Worm (Caenorhabditis elegans) whole organism, L2 larva: ENCODE measurements around the gene str-27.

Experiments used
- ztf-1 ChIP-seq: fragments of 200-800 bp; sonication (Bioruptor generic); conservative IDR thresholded peaks from 2 replicates; pipeline ENCODE4 v1.3.6; 2022; ENCODE audit warnings: missing genetic modification characterization, missing compliant biosample characterization
- ztf-11 ChIP-seq: sonication (generic microtip); optimal IDR thresholded peaks from 2 replicates; lab custom pipeline; 2017; ENCODE audit warnings: missing biosample characterization, missing genetic modification characterization

DNA sequence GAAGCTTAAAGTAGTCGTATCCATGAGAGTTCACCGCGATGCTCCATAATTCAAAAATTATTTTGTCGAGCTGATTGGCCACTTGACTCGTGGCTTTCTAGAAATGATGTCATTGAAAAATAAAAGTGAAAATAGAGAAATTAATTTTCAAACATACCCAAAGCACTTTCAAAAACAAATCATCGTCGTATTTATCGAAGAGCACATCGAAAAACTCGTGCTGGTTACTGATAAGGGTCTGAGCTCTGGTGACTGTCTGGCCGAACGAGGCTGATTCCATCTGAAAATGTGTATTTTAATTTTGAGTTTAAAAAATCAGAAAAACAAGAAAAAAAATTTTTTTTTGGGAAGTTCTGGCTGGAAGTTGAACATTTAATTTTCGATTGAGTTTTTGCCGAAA is 23.2 kb downstream of the str-27 start:
- no peak for TF ChIP-seq ztf-11
- no peak for TF ChIP-seq ztf-1
